Fruit fly (Drosophila melanogaster): ENCODE data around the gene Adgf-C.

- TF ChIP-seq Hr39 (GFP tag; optimal IDR thresholded peaks at IDR 0.05), result no peak
- no peak for TF ChIP-seq Lpt (GFP tag; optimal IDR thresholded peaks at IDR 0.05)
Observed at dm6 chr3R:13726795-13727194, 20.2 kb downstream of the Adgf-C start.
